Worm (Caenorhabditis elegans): Measurements from ENCODE around the gene Y56A3A.7.

DNA sequence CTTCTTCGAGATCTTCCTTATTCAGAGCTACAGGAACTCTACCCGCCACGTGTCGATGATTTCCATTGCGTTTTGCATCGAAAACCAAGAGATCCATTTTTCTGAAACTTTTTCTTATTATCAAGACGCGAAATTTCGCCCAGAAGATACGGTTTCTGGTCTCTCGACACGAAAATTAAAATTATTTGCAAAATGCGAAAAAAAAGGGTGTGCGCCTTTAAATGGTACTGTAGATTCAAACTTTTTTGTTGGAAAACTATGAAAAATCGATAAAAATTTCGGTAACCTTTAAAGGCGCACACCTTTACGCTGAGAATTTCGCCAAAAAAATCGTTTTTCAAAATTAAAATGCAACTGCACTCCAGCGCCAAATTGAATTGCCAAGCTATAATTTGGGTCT, 48.6 kb downstream of the Y56A3A.7 start, which contains the start of gene tsen-2:
- TF ChIP-seq ZK546.5 (tag; optimal IDR thresholded peaks at IDR 0.05) (no peak), daf-12 (tag; optimal IDR thresholded peaks at IDR 0.05) (no peak), unc-62 (GFP tag; optimal IDR thresholded peaks at IDR 0.05) (no peak), ceh-82 (tag; optimal IDR thresholded peaks at IDR 0.05) (no peak), lin-39 (tag; optimal IDR thresholded peaks at IDR 0.05) (no peak)
